Fruit fly (Drosophila melanogaster) whole organism, embryonic: Measurements from ENCODE around the gene CG9391.

Source experiments
- Abd-B ChIP-seq: fragments of 200-800 bp; sonication (Bioruptor generic); optimal IDR thresholded peaks from 2 replicates; lab custom pipeline; 2018; ENCODE audit warnings: missing biosample characterization, mild to moderate bottlenecking, missing genetic modification characterization, moderate library complexity
- CG12659 ChIP-seq: fragments of 200-800 bp; sonication (Bioruptor generic); optimal IDR thresholded peaks from 3 replicates; lab custom pipeline; 2017; ENCODE audit warnings: mild to moderate bottlenecking, missing biosample characterization, missing genetic modification reagents, missing genetic modification characterization
- CG15514 ChIP-seq: fragments of 200-800 bp; sonication (Bioruptor generic); optimal IDR thresholded peaks from 3 replicates; lab custom pipeline; 2017; ENCODE audit warnings: missing biosample characterization, missing genetic modification characterization, mild to moderate bottlenecking, moderate library complexity, missing genetic modification reagents
- CG17385 ChIP-seq: fragments of 200-800 bp; sonication (Bioruptor generic); optimal IDR thresholded peaks from 3 replicates; lab custom pipeline; 2018; ENCODE audit warnings: missing biosample characterization, mild to moderate bottlenecking, missing genetic modification characterization
- CG1832 ChIP-seq: fragments of 200-800 bp; sonication (Bioruptor generic); optimal IDR thresholded peaks from 2 replicates; lab custom pipeline; 2017; ENCODE audit warnings: missing biosample characterization, mild to moderate bottlenecking, missing genetic modification characterization, inconsistent platforms
- CG32772 ChIP-seq: fragments of 200-800 bp; sonication (Bioruptor generic); IDR thresholded peaks from 2 replicates; pipeline ENCODE4 v1.3.6; 2022; ENCODE audit warnings: missing biosample characterization, missing genetic modification characterization
- CG33213 ChIP-seq: fragments of 200-800 bp; sonication (Bioruptor generic); optimal IDR thresholded peaks from 3 replicates; lab custom pipeline; 2016; ENCODE audit warnings: missing biosample characterization, missing genetic modification characterization
- CG3726 ChIP-seq: fragments of 200-800 bp; sonication (Bioruptor generic); IDR thresholded peaks from 3 replicates; pipeline ENCODE4, ENCODE4 v1.3.6; 2022; ENCODE audit warnings: missing biosample characterization, missing genetic modification characterization
- CG3847 ChIP-seq: fragments of 200-800 bp; sonication (Bioruptor generic); IDR thresholded peaks from 2 replicates; pipeline ENCODE4 v1.3.6; 2022; ENCODE audit warnings: missing biosample characterization, missing genetic modification characterization
- CG42726 ChIP-seq: fragments of 200-800 bp; sonication (Bioruptor generic); IDR thresholded peaks from 2 replicates; pipeline ENCODE4 v1.3.6; 2022; ENCODE audit warnings: missing biosample characterization, missing genetic modification characterization; ENCODE audit not compliant: partially characterized antibody
- CG4282 ChIP-seq: fragments of 200-800 bp; sonication (Bioruptor generic); optimal IDR thresholded peaks from 2 replicates; lab custom pipeline; 2016; ENCODE audit warnings: missing biosample characterization, missing genetic modification characterization
- CG4424 ChIP-seq: fragments of 200-800 bp; sonication (Bioruptor generic); optimal IDR thresholded peaks from 3 replicates; lab custom pipeline; 2016; ENCODE audit warnings: missing biosample characterization, missing genetic modification characterization
- CG8290 ChIP-seq, 3 experiments: fragments of 200-800 bp; sonication (Bioruptor generic); optimal IDR thresholded peaks; 2 replicates each; lab custom pipeline; 2016 to 2019; ENCODE audit warnings: missing biosample characterization in 3 of 3, missing genetic modification characterization in 3 of 3, mild to moderate bottlenecking in 2 of 3, moderate library complexity in 1 of 3
- CHES-1-like ChIP-seq: fragments of 200-800 bp; sonication (Bioruptor generic); optimal IDR thresholded peaks from 2 replicates; lab custom pipeline; 2016; ENCODE audit warnings: missing biosample characterization, missing genetic modification characterization
- CoRest ChIP-seq: fragments of 200-800 bp; sonication (Bioruptor generic); optimal IDR thresholded peaks from 3 replicates; lab custom pipeline; 2018; ENCODE audit warnings: missing biosample characterization, mild to moderate bottlenecking, missing genetic modification characterization, moderate library complexity
- Dll ChIP-seq: fragments of 200-800 bp; sonication (Bioruptor generic); IDR thresholded peaks from 4 replicates; pipeline ENCODE4 v1.3.6; 2022; ENCODE audit warnings: missing biosample characterization, missing genetic modification characterization; ENCODE audit not compliant: partially characterized antibody
- Doc3 ChIP-seq: fragments of 200-800 bp; sonication (Bioruptor generic); IDR thresholded peaks from 3 replicates; pipeline ENCODE4 v1.3.6; 2022; ENCODE audit warnings: missing biosample characterization, missing genetic modification characterization; ENCODE audit not compliant: partially characterized antibody
- Eip74EF ChIP-seq, 2 experiments: fragments of 200-800 bp in 1 of 2; fragments of >200 bp in 1 of 2; sonication (Bioruptor generic) in 1 of 2; optimal IDR thresholded peaks; 2 replicates each; lab custom pipeline; 2017 to 2019; ENCODE audit warnings: missing biosample characterization in 2 of 2, missing genetic modification characterization in 2 of 2, mild to moderate bottlenecking in 1 of 2, moderate library complexity in 1 of 2
- Ets65A ChIP-seq: fragments of 200-800 bp; sonication (Bioruptor generic); peaks from one replicate; lab custom pipeline; 2016; ENCODE audit warnings: missing biosample characterization, missing genetic modification characterization
- HLH4C ChIP-seq: fragments of 200-800 bp; sonication (Bioruptor generic); IDR thresholded peaks from 3 replicates; pipeline ENCODE4 v1.3.6; 2022; ENCODE audit warnings: missing biosample characterization, missing genetic modification characterization; ENCODE audit not compliant: partially characterized antibody
- HLHmδ ChIP-seq: fragments of 200-800 bp; sonication (Bioruptor generic); optimal IDR thresholded peaks from 2 replicates; lab custom pipeline; 2018; ENCODE audit warnings: missing biosample characterization, mild to moderate bottlenecking, missing genetic modification characterization, moderate library complexity
- Med ChIP-seq: fragments of 200-800 bp; sonication (Bioruptor generic); peaks from one replicate; lab custom pipeline; 2016; ENCODE audit warnings: missing biosample characterization, missing genetic modification characterization, mild to moderate bottlenecking, inconsistent platforms, moderate library complexity
- Optix ChIP-seq: fragments of 200-800 bp; sonication (Bioruptor generic); IDR thresholded peaks from 3 replicates; pipeline ENCODE4 v1.3.6; 2022; ENCODE audit warnings: missing biosample characterization, missing genetic modification characterization
- Rfx ChIP-seq: fragments of 200-800 bp; sonication (Bioruptor generic); IDR thresholded peaks from 2 replicates; pipeline ENCODE4 v1.3.6; 2022; ENCODE audit warnings: missing biosample characterization, missing genetic modification characterization
- Sin3A ChIP-seq: fragments of >200 bp; optimal IDR thresholded peaks from 2 replicates; lab custom pipeline; 2018
- Sox100B ChIP-seq: fragments of 200-800 bp; sonication (Bioruptor generic); optimal IDR thresholded peaks from 3 replicates; lab custom pipeline; 2018; ENCODE audit warnings: missing biosample characterization, mild to moderate bottlenecking, missing genetic modification characterization
- cg ChIP-seq: fragments of 200-800 bp; sonication (Bioruptor generic); optimal IDR thresholded peaks from 3 replicates; lab custom pipeline; 2019; ENCODE audit warnings: missing biosample characterization, mild to moderate bottlenecking, missing genetic modification characterization, moderate library complexity
- chinmo ChIP-seq: fragments of 200-800 bp; sonication (Bioruptor generic); IDR thresholded peaks from 4 replicates; pipeline ENCODE4 v1.3.6; 2022; ENCODE audit warnings: missing biosample characterization, missing genetic modification characterization; ENCODE audit not compliant: partially characterized antibody
- cwo ChIP-seq: fragments of 200-800 bp; sonication (Bioruptor generic); optimal IDR thresholded peaks from 3 replicates; lab custom pipeline; 2017; ENCODE audit warnings: missing biosample characterization, missing genetic modification characterization, mild to moderate bottlenecking, moderate library complexity, missing genetic modification reagents
- danr ChIP-seq: fragments of 200-800 bp; sonication (Bioruptor generic); IDR thresholded peaks from 2 replicates; pipeline ENCODE4 v1.3.6; 2022; ENCODE audit warnings: missing biosample characterization, missing genetic modification characterization
- dm ChIP-seq: fragments of 200-800 bp; sonication (Bioruptor generic); optimal IDR thresholded peaks from 3 replicates; lab custom pipeline; 2016; ENCODE audit warnings: missing biosample characterization, missing genetic modification characterization
- ftz-f1 ChIP-seq: fragments of 200-800 bp; sonication (Bioruptor generic); optimal IDR thresholded peaks from 2 replicates; lab custom pipeline; 2016; ENCODE audit warnings: missing biosample characterization, missing genetic modification characterization
- gro ChIP-seq: fragments of 200-800 bp; sonication (Bioruptor generic); optimal IDR thresholded peaks from 2 replicates; lab custom pipeline; 2016; ENCODE audit warnings: missing biosample characterization, missing genetic modification characterization
- gsb-n ChIP-seq: fragments of 200-800 bp; sonication (Bioruptor generic); optimal IDR thresholded peaks from 3 replicates; lab custom pipeline; 2018; ENCODE audit warnings: missing biosample characterization, mild to moderate bottlenecking, missing genetic modification characterization
- nmo ChIP-seq: fragments of 200-800 bp; sonication (Bioruptor generic); optimal IDR thresholded peaks from 2 replicates; lab custom pipeline; 2018; ENCODE audit warnings: missing biosample characterization, mild to moderate bottlenecking, missing genetic modification characterization, moderate library complexity
- onecut ChIP-seq: fragments of 200-800 bp; sonication (Bioruptor generic); IDR thresholded peaks from 2 replicates; pipeline ENCODE4 v1.3.6; 2022; ENCODE audit warnings: missing biosample characterization, missing genetic modification characterization
- p53 ChIP-seq: fragments of 200-800 bp; sonication (Bioruptor generic); optimal IDR thresholded peaks from 2 replicates; lab custom pipeline; 2016; ENCODE audit warnings: missing biosample characterization, missing genetic modification characterization
- salm ChIP-seq: fragments of 200-800 bp; sonication (Bioruptor generic); optimal IDR thresholded peaks from 2 replicates; lab custom pipeline; 2018; ENCODE audit warnings: missing biosample characterization, mild to moderate bottlenecking, missing genetic modification characterization
- sens-2 ChIP-seq: fragments of 200-800 bp; sonication (Bioruptor generic); IDR thresholded peaks from 2 replicates; pipeline ENCODE4 v1.3.6; 2022; ENCODE audit warnings: missing biosample characterization, missing genetic modification characterization
- sisA ChIP-seq: fragments of 200-800 bp; sonication (Bioruptor generic); IDR thresholded peaks from 2 replicates; pipeline ENCODE4 v1.3.6; 2022; ENCODE audit warnings: missing biosample characterization, missing genetic modification characterization
- sob ChIP-seq: fragments of 200-800 bp; sonication (Bioruptor generic); IDR thresholded peaks from 2 replicates; pipeline ENCODE4 v1.3.6; 2022; ENCODE audit warnings: missing biosample characterization, missing genetic modification characterization
- sr ChIP-seq: fragments of 200-800 bp; sonication (Bioruptor generic); IDR thresholded peaks from 3 replicates; pipeline ENCODE4 v1.3.6; 2022; ENCODE audit warnings: missing biosample characterization, missing genetic modification characterization
- ttk ChIP-seq: fragments of 200-800 bp; sonication (Bioruptor generic); IDR thresholded peaks from 2 replicates; pipeline ENCODE4 v2.1.2; 2022; ENCODE audit warnings: missing biosample characterization, missing genetic modification characterization
- vvl ChIP-seq: fragments of 200-800 bp; sonication (Bioruptor generic); IDR thresholded peaks from 2 replicates; pipeline ENCODE4 v1.3.6; 2022; ENCODE audit warnings: missing biosample characterization, missing genetic modification characterization

CG9391 gene

DNA sequence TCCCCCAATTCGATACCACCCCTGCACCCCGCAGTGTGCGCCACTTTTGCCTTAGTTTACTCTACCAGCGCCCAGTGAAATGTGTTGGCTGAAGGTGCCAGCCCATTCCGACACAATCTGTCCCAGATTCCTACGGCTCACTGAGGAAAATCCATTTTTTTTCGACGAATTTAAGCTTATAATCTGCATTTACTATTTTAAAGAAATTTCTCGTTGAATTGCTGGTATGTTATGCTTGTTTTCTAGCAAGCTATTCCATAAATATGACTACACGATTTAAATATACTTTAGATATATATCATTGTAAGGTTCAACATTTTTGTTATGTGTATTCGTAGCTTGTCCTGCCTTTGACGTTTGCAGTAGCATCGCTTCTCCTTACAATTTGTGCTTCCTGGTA lies 44.9 kb downstream of the CG9391 start (continued):
- TF ChIP-seq Sox100B (GFP tag; lab: Kevin White, UChicago) = no peak
- peak; percentile 47; the same call in 1 of the 2 replicates for TF ChIP-seq vvl
- no peak for TF ChIP-seq CG8290 (GFP tag; optimal IDR thresholded peaks at IDR 0.05; lab: Kevin White, UChicago)
- TF ChIP-seq CG8290 (tag; optimal IDR thresholded peaks at IDR 0.05; lab: Kevin White, UChicago) = no peak
- TF ChIP-seq, all 482 proteins: peak for 31

DNA sequence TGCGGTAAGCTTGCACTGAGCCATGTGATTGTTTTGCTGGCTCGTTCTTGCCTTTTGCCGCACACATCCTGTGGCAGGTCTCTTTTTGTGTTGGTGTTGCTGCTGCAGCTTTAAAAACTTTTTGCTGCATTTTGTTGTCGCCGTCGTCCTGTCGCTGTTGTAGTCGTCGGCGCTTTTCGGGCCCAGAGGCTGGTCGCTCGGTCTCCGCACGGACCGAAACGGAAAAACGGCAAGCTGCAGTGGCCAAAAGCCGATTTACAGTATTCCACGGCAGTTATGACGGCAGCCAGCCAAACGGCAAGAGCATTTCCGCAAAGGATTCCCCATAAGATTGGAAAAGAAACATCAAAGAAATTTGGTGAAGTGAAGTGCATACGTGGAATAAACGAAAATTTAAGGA lies 48.0 kb downstream of the CG9391 start, which contains the start of gene CG43219:
Gene CG43219, plus strand, starts transcription at position 301 of the 400 bp plus-strand sequence.
- 0 out of 3 replicates have a peak, but pooled peaks have one; percentile 49 for TF ChIP-seq CG3726 (GFP tag; lab: Robert Waterston, UW)
- TF ChIP-seq CG32772 (GFP tag; lab: Robert Waterston, UW) = 0 out of 2 replicates have a peak, but pooled peaks have one; percentile 7
- no peak for TF ChIP-seq gro (GFP tag; lab: Kevin White, UChicago)
- no peak for TF ChIP-seq CG12659 (GFP tag; lab: Kevin White, UChicago)
- peak; percentile 28 for TF ChIP-seq Ets65A
- 0 out of 3 replicates have a peak, but pooled peaks have one; percentile 6 for TF ChIP-seq Optix

DNA sequence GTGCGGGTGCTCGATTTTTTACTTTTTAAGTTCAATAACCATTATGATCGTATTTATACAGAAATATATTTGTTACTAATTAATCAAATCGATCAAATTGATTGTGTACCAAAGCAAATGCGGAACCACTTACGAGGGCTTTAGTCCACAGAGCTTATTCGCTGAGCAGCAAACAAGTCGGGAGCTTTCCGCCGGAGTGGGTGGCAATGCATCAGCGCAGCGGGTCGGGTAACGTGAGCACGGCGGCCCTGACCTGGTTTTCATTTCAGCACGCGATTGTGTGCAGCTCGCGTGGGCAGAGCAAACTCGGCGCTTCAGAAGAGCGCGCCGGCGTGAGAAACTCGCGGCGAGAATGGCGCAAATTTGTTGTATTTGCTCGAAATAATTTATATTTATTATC lies 49.0 kb downstream of the CG9391 start:
- TF ChIP-seq sr (peak; percentile 91), cwo (GFP tag; lab: Kevin White, UChicago) (peak; percentile 59), Med (peak; percentile 65), sisA (GFP tag; lab: Robert Waterston, UW) (no peak), ftz-f1 (GFP tag; lab: Kevin White, UChicago) (peak; percentile 65), Dll (GFP tag; lab: Robert Waterston, UW) (no peak), Eip74EF (GFP tag; optimal IDR thresholded peaks at IDR 0.05; lab: Kevin White, UChicago) (peak in 1 of 2 experiments; percentile 50), chinmo (GFP tag; lab: Robert Waterston, UW) (peak; percentile 93; the same call in 3 of the 4 replicates)

DNA sequence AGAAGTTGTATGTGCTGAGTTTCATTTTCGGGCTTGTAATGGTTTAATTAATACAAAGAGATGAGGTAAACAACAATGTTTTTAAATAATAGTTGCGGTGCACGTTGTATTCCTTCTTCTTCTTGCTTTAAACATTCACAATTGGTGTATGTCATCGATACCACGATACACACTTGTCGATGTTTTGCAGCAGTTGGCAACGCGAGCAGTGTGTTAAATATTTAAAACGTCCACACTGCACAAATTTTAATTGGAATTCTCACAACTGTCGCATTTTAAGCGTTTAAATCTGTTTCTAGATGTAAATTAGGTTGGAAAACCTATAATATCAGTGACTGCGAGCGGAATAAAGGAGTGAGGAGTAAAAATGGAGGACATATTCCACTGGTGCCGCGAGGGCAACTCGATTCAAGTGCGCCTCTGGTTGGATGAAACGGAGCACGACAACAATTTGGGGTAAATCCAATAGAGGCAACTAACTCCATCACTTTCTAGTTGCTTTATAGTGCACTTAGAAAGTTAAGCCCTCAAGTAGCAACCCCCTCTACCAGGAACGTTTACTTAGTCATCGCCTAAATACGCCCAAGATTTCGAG lies 51.3 kb downstream of the CG9391 start, which contains the start of the genes Trmt112 and Ilk:
Gene Trmt112, minus strand, starts transcription at position 143 of the 595 bp plus-strand sequence.
Gene Ilk, plus strand, starts transcription at position 205 of the 595 bp plus-strand sequence.
- TF ChIP-seq HLH4C (GFP tag; lab: Robert Waterston, UW) (peak; percentile 84), CG15514 (peak; percentile 58), Doc3 (peak; percentile 61; the same call in 1 of the 3 replicates), CG42726 (GFP tag; lab: Robert Waterston, UW) (peak; percentile 89), CG1832 (GFP tag; lab: Kevin White, UChicago) (no peak), CG33213 (GFP tag; lab: Kevin White, UChicago) (peak; percentile 57), nmo (GFP tag; lab: Kevin White, UChicago) (peak; percentile 60), p53 (GFP tag; lab: Kevin White, UChicago) (peak; percentile 15), CHES-1-like (GFP tag; lab: Kevin White, UChicago) (peak; percentile 83), CG17385 (GFP tag; lab: Kevin White, UChicago) (peak; percentile 98), cg (peak; percentile 19), CoRest (tag; lab: Kevin White, UChicago) (peak; percentile 9), CG4424 (no peak), Rfx (GFP tag; lab: Robert Waterston, UW) (peak; percentile 42; the same call in 1 of the 2 replicates), gsb-n (tag; lab: Kevin White, UChicago) (peak; percentile 14), dm (peak; percentile 95), danr (GFP tag; lab: Robert Waterston, UW) (no peak), onecut (GFP tag; lab: Robert Waterston, UW) (peak; percentile 78; the same call in 1 of the 2 replicates), CG4282 (GFP tag; lab: Kevin White, UChicago) (peak; percentile 5), sob (GFP tag; lab: Robert Waterston, UW) (peak; percentile 35; the same call in 1 of the 2 replicates), ttk (GFP tag; lab: Robert Waterston, UW) (no peak), sens-2 (no peak), chinmo (GFP tag; lab: Robert Waterston, UW) (peak; percentile 90; the same call in 3 of the 4 replicates), HLHmδ (GFP tag; lab: Kevin White, UChicago) (peak; percentile 13), Abd-B (peak; percentile 79), Sin3A (peak; percentile 87), salm (tag; lab: Kevin White, UChicago) (no peak), CG3847 (peak; percentile 81)
